Fruit fly (Drosophila melanogaster): ENCODE data around the gene Nrt.

Gene Nrt

dm6 chr3L:16741660-16742059 lies 24.2 kb upstream of the Nrt start:
- TF ChIP-seq CG8388 (GFP tag; optimal IDR thresholded peaks at IDR 0.05): no peak
- TF ChIP-seq D19A (tag; optimal IDR thresholded peaks at IDR 0.05): no peak
- no peak for TF ChIP-seq her (GFP tag; optimal IDR thresholded peaks at IDR 0.05)
- TF ChIP-seq NfI (GFP tag; optimal IDR thresholded peaks at IDR 0.05): no peak
- TF ChIP-seq CTCF (GFP tag; optimal IDR thresholded peaks at IDR 0.05): peak; percentile 54
- peak; percentile 51 for TF ChIP-seq pita (GFP tag; optimal IDR thresholded peaks at IDR 0.05)
- TF ChIP-seq stwl (tag; optimal IDR thresholded peaks at IDR 0.05): peak; percentile 41
- TF ChIP-seq Ravus (GFP tag; IDR thresholded peaks at IDR 0.05): no peak
- no peak for TF ChIP-seq Side (GFP tag; optimal IDR thresholded peaks at IDR 0.05)
- no peak for TF ChIP-seq dmrt99B (tag; optimal IDR thresholded peaks at IDR 0.05)
- no peak for TF ChIP-seq CG18764 (GFP tag; optimal IDR thresholded peaks at IDR 0.05)
- TF ChIP-seq Dek (tag; optimal IDR thresholded peaks at IDR 0.05): no peak
- TF ChIP-seq NFAT (GFP tag; IDR thresholded peaks at IDR 0.05): no peak
- no peak for TF ChIP-seq CG6791 (GFP tag; IDR thresholded peaks at IDR 0.05; ENCODE audit: partially characterized antibody)
- TF ChIP-seq chm (GFP tag; IDR thresholded peaks at IDR 0.05): no peak
- TF ChIP-seq ems (GFP tag; optimal IDR thresholded peaks at IDR 0.05): no peak

DNA sequence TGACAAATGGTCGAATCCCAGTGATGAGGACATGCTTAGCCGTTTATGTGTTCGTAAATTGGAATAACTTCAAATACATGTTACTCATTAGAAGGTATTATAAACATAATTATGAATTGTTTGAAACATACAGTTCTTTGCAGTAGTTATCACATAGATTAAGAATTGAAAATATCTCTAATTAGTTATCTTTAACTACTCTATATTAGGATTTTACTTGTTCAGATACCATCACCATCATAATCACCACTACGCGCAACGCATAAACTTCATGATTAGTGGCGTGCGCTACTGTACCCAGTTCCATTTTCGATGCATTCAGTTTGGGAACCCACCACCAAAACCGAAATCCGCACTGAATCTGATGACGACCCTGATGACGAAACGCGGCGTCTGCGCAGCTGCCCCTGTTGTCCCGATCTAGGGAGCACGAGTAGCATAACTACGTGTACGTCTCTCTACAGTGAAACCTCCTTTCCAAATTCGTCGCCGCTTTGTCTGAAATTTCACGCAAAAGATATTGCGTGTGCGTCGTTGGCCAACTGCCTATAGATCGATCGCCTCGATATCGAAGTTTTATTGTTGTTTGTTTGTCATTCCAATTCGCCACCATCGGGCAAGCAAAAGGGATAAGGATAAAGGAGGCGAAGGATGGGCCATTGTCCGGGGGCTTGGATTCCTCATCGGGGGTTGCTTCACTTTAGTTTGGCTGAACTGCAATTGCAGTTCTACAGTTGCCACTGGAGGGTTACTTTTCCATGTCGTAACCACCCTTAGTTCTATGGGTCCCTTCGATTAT lies 21.8 kb upstream of the Nrt start:
- TF ChIP-seq CG8765 (GFP tag; IDR thresholded peaks at IDR 0.05) (no peak), CG14710 (tag; optimal IDR thresholded peaks at IDR 0.05) (peak; percentile 60), D (optimal IDR thresholded peaks at IDR 0.05) (no peak), D (GFP tag; optimal IDR thresholded peaks at IDR 0.05) (peak; percentile 41), CG2199 (GFP tag; IDR thresholded peaks at IDR 0.05) (peak; percentile 59; the same call in 1 of the 3 replicates), Ravus (GFP tag; IDR thresholded peaks at IDR 0.05) (no peak), Xrp1 (GFP tag; IDR thresholded peaks at IDR 0.05) (peak; percentile 66), Doc2 (GFP tag; IDR thresholded peaks at IDR 0.05) (no peak), CG17328 (GFP tag; IDR thresholded peaks at IDR 0.05) (peak; percentile 31; the same call in 1 of the 2 replicates), kni (GFP tag; optimal IDR thresholded peaks at IDR 0.05) (peak; percentile 27), chif (GFP tag; optimal IDR thresholded peaks at IDR 0.05) (peak in 1 of 2 experiments; percentile 1), phol (tag; optimal IDR thresholded peaks at IDR 0.05) (peak; percentile 61), nmo (GFP tag; optimal IDR thresholded peaks at IDR 0.05) (peak; percentile 52), Sox102F (GFP tag; optimal IDR thresholded peaks at IDR 0.05) (no peak), trem (tag; optimal IDR thresholded peaks at IDR 0.05) (peak; percentile 42), CG17361 (GFP tag; IDR thresholded peaks at IDR 0.05) (0 out of 3 replicates have a peak, but pooled peaks have one; percentile 37), Blimp-1 (GFP tag; optimal IDR thresholded peaks at IDR 0.05) (peak; percentile 51), chn (GFP tag; optimal IDR thresholded peaks at IDR 0.05) (no peak), CG8388 (GFP tag; optimal IDR thresholded peaks at IDR 0.05) (peak; percentile 23), fd96Cb (tag; optimal IDR thresholded peaks at IDR 0.05) (peak; percentile 13), grau (tag; optimal IDR thresholded peaks at IDR 0.05) (peak; percentile 94), Pdp1 (GFP tag; optimal IDR thresholded peaks at IDR 0.05) (peak in 1 of 2 experiments; percentile 0), dmrt99B (tag; optimal IDR thresholded peaks at IDR 0.05) (peak; percentile 29), CG11093 (GFP tag; IDR thresholded peaks at IDR 0.05) (no peak), CG18262 (tag; optimal IDR thresholded peaks at IDR 0.05) (peak; percentile 72), CG9727 (GFP tag; optimal IDR thresholded peaks at IDR 0.05) (peak; percentile 63), zen (tag; optimal IDR thresholded peaks at IDR 0.05) (peak; percentile 33), CG10267 (tag; optimal IDR thresholded peaks at IDR 0.05) (peak; percentile 68), sens (GFP tag) (peak; percentile 94), CG17829 (tag; optimal IDR thresholded peaks at IDR 0.05) (peak; percentile 74), CG18599 (GFP tag; optimal IDR thresholded peaks at IDR 0.05) (peak; percentile 13), nerfin-1 (tag; optimal IDR thresholded peaks at IDR 0.05) (peak; percentile 19), CG12391 (tag; optimal IDR thresholded peaks at IDR 0.05) (peak; percentile 35), hth (optimal IDR thresholded peaks at IDR 0.05) (peak; percentile 58), dmrt11E (tag; optimal IDR thresholded peaks at IDR 0.05) (peak; percentile 64), CG14441 (GFP tag; IDR thresholded peaks at IDR 0.05) (no peak)

Measured in whole organism, embryonic.